Fruit fly (Drosophila melanogaster) whole organism, embryonic: ENCODE data around the gene Cks85A.

Experiments used
- ATbp ChIP-seq: fragments of 200-800 bp; sonication (Bioruptor generic); optimal IDR thresholded peaks from 2 replicates; lab custom pipeline; 2017; ENCODE audit warnings: missing biosample characterization, mild to moderate bottlenecking, missing genetic modification characterization, missing genetic modification reagents
- Ada2b ChIP-seq: fragments of 200-800 bp; sonication (Bioruptor generic); IDR thresholded peaks from 2 replicates; pipeline ENCODE4 v1.3.6; 2022; ENCODE audit warnings: missing biosample characterization, missing genetic modification characterization
- CG10209 ChIP-seq: fragments of 200-800 bp; sonication (Bioruptor generic); optimal IDR thresholded peaks from 3 replicates; lab custom pipeline; 2017; ENCODE audit warnings: missing biosample characterization, mild to moderate bottlenecking, missing genetic modification characterization, missing genetic modification reagents
- CG11093 ChIP-seq: fragments of 200-800 bp; sonication (Bioruptor generic); IDR thresholded peaks from 3 replicates; pipeline ENCODE4 v1.3.6; 2022; ENCODE audit warnings: missing biosample characterization, missing genetic modification characterization
- CG12071 ChIP-seq: fragments of 200-800 bp; sonication (Bioruptor generic); optimal IDR thresholded peaks from 3 replicates; lab custom pipeline; 2018; ENCODE audit warnings: missing biosample characterization, mild to moderate bottlenecking, missing genetic modification characterization
- CG12744 ChIP-seq: fragments of 200-800 bp; sonication (Bioruptor generic); optimal IDR thresholded peaks from 2 replicates; lab custom pipeline; 2016; ENCODE audit warnings: missing biosample characterization, missing genetic modification characterization
- CG14965 ChIP-seq: fragments of 200-800 bp; sonication (Bioruptor generic); optimal IDR thresholded peaks from 2 replicates; lab custom pipeline; 2016; ENCODE audit warnings: missing biosample characterization, missing genetic modification characterization, borderline replicate concordance
- CG16813 ChIP-seq: fragments of 200-800 bp; sonication (Bioruptor generic); IDR thresholded peaks from 3 replicates; pipeline ENCODE4 v1.3.6; 2022; ENCODE audit warnings: missing biosample characterization, missing genetic modification characterization; ENCODE audit not compliant: partially characterized antibody
- CG17359 ChIP-seq: fragments of 200-800 bp; sonication (Bioruptor generic); optimal IDR thresholded peaks from 3 replicates; lab custom pipeline; 2018; ENCODE audit warnings: missing biosample characterization, mild to moderate bottlenecking, missing genetic modification characterization, moderate library complexity
- CG17912 ChIP-seq: fragments of 200-800 bp; sonication (Bioruptor generic); optimal IDR thresholded peaks from 2 replicates; lab custom pipeline; 2018; ENCODE audit warnings: missing biosample characterization, mild to moderate bottlenecking, missing genetic modification characterization
- CG1792 ChIP-seq: fragments of 200-800 bp; sonication (Bioruptor generic); optimal IDR thresholded peaks from 2 replicates; lab custom pipeline; 2016; ENCODE audit warnings: missing biosample characterization, missing genetic modification characterization
- CG18011 ChIP-seq: fragments of 200-800 bp; sonication (Bioruptor generic); optimal IDR thresholded peaks from 2 replicates; lab custom pipeline; 2017; ENCODE audit warnings: missing biosample characterization, missing genetic modification characterization, mild to moderate bottlenecking, moderate library complexity, missing genotype
- CG30431 ChIP-seq: fragments of 200-800 bp; sonication (Bioruptor generic); optimal IDR thresholded peaks from 2 replicates; lab custom pipeline; 2017; ENCODE audit warnings: missing biosample characterization, missing genetic modification characterization
- CG32772 ChIP-seq: fragments of 200-800 bp; sonication (Bioruptor generic); IDR thresholded peaks from 2 replicates; pipeline ENCODE4 v1.3.6; 2022; ENCODE audit warnings: missing biosample characterization, missing genetic modification characterization
- CG34376 ChIP-seq: fragments of 200-800 bp; sonication (Bioruptor generic); optimal IDR thresholded peaks from 2 replicates; lab custom pipeline; 2018; ENCODE audit warnings: missing biosample characterization, mild to moderate bottlenecking, missing genetic modification characterization
- CG43689 ChIP-seq: fragments of 200-800 bp; sonication (Bioruptor generic); IDR thresholded peaks from 2 replicates; pipeline ENCODE4 v1.3.6; 2022; ENCODE audit warnings: missing biosample characterization, missing genetic modification characterization
- CG4707 ChIP-seq: fragments of 200-800 bp; sonication (Bioruptor generic); optimal IDR thresholded peaks from 2 replicates; lab custom pipeline; 2018; ENCODE audit warnings: missing biosample characterization, mild to moderate bottlenecking, missing genetic modification characterization, moderate library complexity
- CG4854 ChIP-seq: fragments of 200-800 bp; sonication (Bioruptor generic); optimal IDR thresholded peaks from 2 replicates; lab custom pipeline; 2016; ENCODE audit warnings: missing biosample characterization, missing genetic modification characterization, inconsistent platforms
- CG6813 ChIP-seq: fragments of 200-800 bp; sonication (Bioruptor generic); optimal IDR thresholded peaks from 2 replicates; lab custom pipeline; 2017; ENCODE audit warnings: missing biosample characterization, missing genetic modification characterization, mild to moderate bottlenecking, moderate library complexity, missing genetic modification reagents
- CG7928 ChIP-seq: fragments of 200-800 bp; sonication (Bioruptor generic); optimal IDR thresholded peaks from 2 replicates; lab custom pipeline; 2017; ENCODE audit warnings: missing biosample characterization, mild to moderate bottlenecking, missing genetic modification characterization
- H15 ChIP-seq: fragments of 200-800 bp; sonication (Bioruptor generic); IDR thresholded peaks from 3 replicates; pipeline ENCODE4 v1.3.6; 2022; ENCODE audit warnings: missing biosample characterization, missing genetic modification characterization
- Hsf ChIP-seq: fragments of 200-800 bp; sonication (Bioruptor generic); optimal IDR thresholded peaks from 3 replicates; lab custom pipeline; 2016; ENCODE audit warnings: missing biosample characterization, missing genetic modification characterization
- Mes4 ChIP-seq: fragments of 200-800 bp; sonication (Bioruptor generic); optimal IDR thresholded peaks from 2 replicates; lab custom pipeline; 2016; ENCODE audit warnings: missing biosample characterization, missing genetic modification characterization
- NFAT ChIP-seq: fragments of 200-800 bp; sonication (Bioruptor generic); IDR thresholded peaks from 2 replicates; pipeline ENCODE4 v1.3.6; 2022; ENCODE audit warnings: missing biosample characterization, missing genetic modification characterization
- PHDP ChIP-seq: fragments of 200-800 bp; sonication (Bioruptor generic); optimal IDR thresholded peaks from 3 replicates; lab custom pipeline; 2018; ENCODE audit warnings: missing biosample characterization, mild to moderate bottlenecking, missing genetic modification characterization, moderate library complexity
- Sry-δ ChIP-seq: fragments of 200-800 bp; sonication (Bioruptor generic); optimal IDR thresholded peaks from 2 replicates; lab custom pipeline; 2016; ENCODE audit warnings: missing biosample characterization, missing genetic modification characterization
- Xbp1 ChIP-seq: fragments of 200-800 bp; sonication (Bioruptor generic); optimal IDR thresholded peaks from 3 replicates; lab custom pipeline; 2016; ENCODE audit warnings: missing biosample characterization, mild to moderate bottlenecking, missing genetic modification characterization
- abd-A ChIP-seq: fragments of 200-800 bp; sonication (Bioruptor generic); optimal IDR thresholded peaks from 3 replicates; lab custom pipeline; 2019; ENCODE audit warnings: missing biosample characterization, mild to moderate bottlenecking, missing genetic modification characterization, moderate library complexity
- ato ChIP-seq: fragments of 200-800 bp; sonication (Bioruptor generic); IDR thresholded peaks from 2 replicates; pipeline ENCODE4 v1.3.6; 2022; ENCODE audit warnings: missing biosample characterization, missing genetic modification characterization; ENCODE audit not compliant: partially characterized antibody
- az2 ChIP-seq: fragments of 200-800 bp; sonication (Bioruptor generic); optimal IDR thresholded peaks from 3 replicates; lab custom pipeline; 2016; ENCODE audit warnings: missing biosample characterization, missing genetic modification characterization
- bab2 ChIP-seq: fragments of 200-800 bp; sonication (Bioruptor generic); optimal IDR thresholded peaks from 2 replicates; lab custom pipeline; 2016; ENCODE audit warnings: missing biosample characterization, missing genetic modification characterization
- chinmo ChIP-seq: fragments of 200-800 bp; sonication (Bioruptor generic); IDR thresholded peaks from 4 replicates; pipeline ENCODE4 v1.3.6; 2022; ENCODE audit warnings: missing biosample characterization, missing genetic modification characterization; ENCODE audit not compliant: partially characterized antibody
- dpn ChIP-seq, 2 experiments: fragments of 200-800 bp; sonication (Bioruptor generic); optimal IDR thresholded peaks; 3 replicates each; lab custom pipeline; 2016; ENCODE audit warnings: missing biosample characterization in 2 of 2, missing genetic modification characterization in 2 of 2
- esg ChIP-seq: fragments of 200-800 bp; sonication (Bioruptor generic); conservative IDR thresholded peaks from 2 replicates; pipeline ENCODE4 v1.3.6; 2022; ENCODE audit warnings: missing biosample characterization, missing genetic modification characterization
- gfzf ChIP-seq: fragments of 200-800 bp; sonication (Bioruptor generic); optimal IDR thresholded peaks from 2 replicates; lab custom pipeline; 2016; ENCODE audit warnings: missing biosample characterization, mild to moderate bottlenecking, missing genetic modification characterization, moderate library complexity
- gt ChIP-seq: fragments of 200-800 bp; sonication (Bioruptor generic); IDR thresholded peaks from 2 replicates; pipeline ENCODE4 v1.3.6; 2022; ENCODE audit warnings: missing biosample characterization, missing genetic modification characterization
- ind ChIP-seq: fragments of 200-800 bp; sonication (Bioruptor generic); optimal IDR thresholded peaks from 3 replicates; lab custom pipeline; 2016; ENCODE audit warnings: missing biosample characterization, missing genetic modification characterization
- inv ChIP-seq: fragments of 200-800 bp; sonication (Bioruptor generic); IDR thresholded peaks from 2 replicates; pipeline ENCODE4 v1.3.6; 2022; ENCODE audit warnings: missing biosample characterization, missing genetic modification characterization; ENCODE audit not compliant: partially characterized antibody
- mirr ChIP-seq: fragments of 200-800 bp; sonication (Bioruptor generic); optimal IDR thresholded peaks from 3 replicates; lab custom pipeline; 2018; ENCODE audit warnings: missing biosample characterization, mild to moderate bottlenecking, missing genetic modification characterization
- nau ChIP-seq: fragments of 200-800 bp; sonication (Bioruptor generic); optimal IDR thresholded peaks from 3 replicates; lab custom pipeline; 2017; ENCODE audit warnings: missing biosample characterization, mild to moderate bottlenecking, missing genetic modification characterization, missing genetic modification reagents
- nmo ChIP-seq: fragments of 200-800 bp; sonication (Bioruptor generic); optimal IDR thresholded peaks from 2 replicates; lab custom pipeline; 2018; ENCODE audit warnings: missing biosample characterization, mild to moderate bottlenecking, missing genetic modification characterization, moderate library complexity
- ranshi ChIP-seq: fragments of 200-800 bp; sonication (Bioruptor generic); IDR thresholded peaks from 2 replicates; pipeline ENCODE4 v1.3.6; 2022; ENCODE audit warnings: missing biosample characterization, missing genetic modification characterization
- sc ChIP-seq, 3 experiments: fragments of >200 bp in 2 of 3; fragments of 200-800 bp in 1 of 3; sonication (Bioruptor generic) in 1 of 3; optimal IDR thresholded peaks; 2 replicates in 2 of 3; 3 replicates in 1 of 3; lab custom pipeline; 2017; ENCODE audit warnings: mild to moderate bottlenecking in 1 of 3, missing biosample characterization in 1 of 3, missing genetic modification characterization in 1 of 3, missing genetic modification reagents in 1 of 3
- sd ChIP-seq: fragments of 200-800 bp; sonication (Bioruptor generic); optimal IDR thresholded peaks from 3 replicates; lab custom pipeline; 2018; ENCODE audit warnings: missing biosample characterization, mild to moderate bottlenecking, missing genetic modification characterization, moderate library complexity
- sima ChIP-seq: fragments of 200-800 bp; sonication (Bioruptor generic); optimal IDR thresholded peaks from 2 replicates; lab custom pipeline; 2016; ENCODE audit warnings: missing biosample characterization, missing genetic modification characterization
- ssp ChIP-seq: fragments of 200-800 bp; sonication (Bioruptor generic); IDR thresholded peaks from 2 replicates; pipeline ENCODE4 v1.3.6; 2022; ENCODE audit warnings: missing biosample characterization, missing genetic modification characterization
- tin ChIP-seq: fragments of 200-800 bp; sonication (Bioruptor generic); optimal IDR thresholded peaks from 3 replicates; lab custom pipeline; 2016; ENCODE audit warnings: missing biosample characterization, missing genetic modification characterization
- trem ChIP-seq: fragments of 200-800 bp; optimal IDR thresholded peaks from 3 replicates; lab custom pipeline; 2019; ENCODE audit warnings: missing biosample characterization, mild to moderate bottlenecking, missing genetic modification characterization, moderate library complexity
- unc-4 ChIP-seq: fragments of 200-800 bp; sonication (Bioruptor generic); IDR thresholded peaks from 2 replicates; pipeline ENCODE4 v1.3.6; 2022; ENCODE audit warnings: missing biosample characterization, missing genetic modification characterization; ENCODE audit not compliant: partially characterized antibody
- yki ChIP-seq: fragments of >200 bp; optimal IDR thresholded peaks from 3 replicates; lab custom pipeline; 2018

The Cks85A gene

DNA sequence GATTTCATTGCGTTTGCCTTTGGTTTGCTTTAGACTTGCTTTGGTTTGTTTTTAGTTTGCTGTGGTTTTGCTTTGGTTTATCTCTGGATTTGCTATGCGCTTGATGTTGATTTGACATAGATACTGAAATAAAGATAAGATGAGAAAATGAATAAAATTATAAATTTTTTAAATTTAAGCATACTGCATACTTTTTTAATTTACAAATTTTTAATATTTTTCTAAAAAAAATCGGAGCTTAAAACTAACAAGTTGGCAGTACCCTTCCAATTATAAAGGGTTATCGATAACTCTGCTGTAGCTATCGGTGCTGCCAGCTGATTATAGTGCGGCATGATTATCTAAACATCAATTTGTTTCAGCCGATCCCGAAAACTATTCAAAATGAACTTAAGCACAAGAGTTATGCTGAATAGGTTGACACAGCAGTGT is 44.4 kb downstream of the Cks85A start, which contains the start of gene mRpL19:
mRpL19 (plus strand) TSS at position 307 of the 432 bp plus-strand sequence.
- TF ChIP-seq CG17359: peak; percentile 40
- TF ChIP-seq trem (tag; lab: Kevin White, UChicago): peak; percentile 100
- no peak for TF ChIP-seq CG7928 (GFP tag; lab: Kevin White, UChicago)
- TF ChIP-seq nau (GFP tag; lab: Kevin White, UChicago): no peak
- no peak for TF ChIP-seq CG12744
- TF ChIP-seq bab2: no peak
- peak; percentile 52 for TF ChIP-seq nmo (GFP tag; lab: Kevin White, UChicago)
- no peak for TF ChIP-seq CG14965
- peak; percentile 21 for TF ChIP-seq Sry-δ
- peak; percentile 70 for TF ChIP-seq unc-4 (GFP tag; lab: Robert Waterston, UW)
- peak; percentile 2 for TF ChIP-seq Xbp1
- TF ChIP-seq inv (GFP tag; lab: Robert Waterston, UW): 0 out of 2 replicates have a peak, but pooled peaks have one; percentile 6
- peak; percentile 53; the same call in 1 of the 2 replicates for TF ChIP-seq ato (GFP tag; lab: Robert Waterston, UW)
- TF ChIP-seq CG10209: no peak
- TF ChIP-seq Hsf (GFP tag; lab: Kevin White, UChicago): no peak
- TF ChIP-seq CG43689 (GFP tag; lab: Robert Waterston, UW): no peak
- TF ChIP-seq CG16813: peak; percentile 55
- no peak for TF ChIP-seq CG12071 (GFP tag; lab: Kevin White, UChicago)
- TF ChIP-seq sima (GFP tag; lab: Kevin White, UChicago): no peak
- no peak for TF ChIP-seq CG18011 (GFP tag; lab: Kevin White, UChicago)
- no peak for TF ChIP-seq H15 (GFP tag; lab: Robert Waterston, UW)
- no peak for TF ChIP-seq tin (GFP tag; lab: Kevin White, UChicago)
- TF ChIP-seq ranshi (GFP tag; lab: Robert Waterston, UW): peak; percentile 11; the same call in 1 of the 2 replicates
- TF ChIP-seq CG32772 (GFP tag; lab: Robert Waterston, UW): no peak
- TF ChIP-seq CG11093 (GFP tag; lab: Robert Waterston, UW): no peak
- TF ChIP-seq CG6813: no peak
- no peak for TF ChIP-seq sc (optimal IDR thresholded peaks at IDR 0.05; lab: Kevin White, UChicago)
- no peak for TF ChIP-seq sc (GFP tag; optimal IDR thresholded peaks at IDR 0.05; lab: Kevin White, UChicago)
- TF ChIP-seq NFAT: no peak
- TF ChIP-seq abd-A (tag; lab: Kevin White, UChicago): no peak
- TF ChIP-seq chinmo (GFP tag; lab: Robert Waterston, UW): 0 out of 4 replicates have a peak, but pooled peaks have one; percentile 40
- TF ChIP-seq dpn (GFP tag; optimal IDR thresholded peaks at IDR 0.05; lab: Kevin White, UChicago): peak in 1 of 2 experiments; percentile 3
- TF ChIP-seq gt (GFP tag; lab: Robert Waterston, UW): no peak
- no peak for TF ChIP-seq CG30431
- no peak for TF ChIP-seq CG17912
- TF ChIP-seq CG34376 (GFP tag; lab: Kevin White, UChicago): peak; percentile 21
- TF ChIP-seq mirr (GFP tag; lab: Kevin White, UChicago): no peak
- no peak for TF ChIP-seq ind (GFP tag; lab: Kevin White, UChicago)
- no peak for TF ChIP-seq ATbp (GFP tag; lab: Kevin White, UChicago)
- TF ChIP-seq CG1792 (GFP tag; lab: Kevin White, UChicago): no peak
- TF ChIP-seq CG4707 (GFP tag; lab: Kevin White, UChicago): no peak
- TF ChIP-seq Mes4 (GFP tag; lab: Kevin White, UChicago): no peak
- TF ChIP-seq Ada2b (GFP tag; lab: Robert Waterston, UW): no peak
- TF ChIP-seq PHDP (tag; lab: Kevin White, UChicago): peak; percentile 68
- TF ChIP-seq yki (lab: Kevin White, UChicago): no peak
- peak; percentile 9 for TF ChIP-seq az2 (GFP tag; lab: Kevin White, UChicago)
- no peak for TF ChIP-seq sd (tag; lab: Kevin White, UChicago)
- no peak for TF ChIP-seq esg
- TF ChIP-seq CG4854 (GFP tag; lab: Kevin White, UChicago): no peak
- TF ChIP-seq ssp: no peak
- TF ChIP-seq gfzf: peak; percentile 14
